Worm (Caenorhabditis elegans): ENCODE data around the gene sea-2.
A peak's percentile ranks its signal among the peaks of the same experiment; 100 is the strongest.

sea-2 gene

DNA sequence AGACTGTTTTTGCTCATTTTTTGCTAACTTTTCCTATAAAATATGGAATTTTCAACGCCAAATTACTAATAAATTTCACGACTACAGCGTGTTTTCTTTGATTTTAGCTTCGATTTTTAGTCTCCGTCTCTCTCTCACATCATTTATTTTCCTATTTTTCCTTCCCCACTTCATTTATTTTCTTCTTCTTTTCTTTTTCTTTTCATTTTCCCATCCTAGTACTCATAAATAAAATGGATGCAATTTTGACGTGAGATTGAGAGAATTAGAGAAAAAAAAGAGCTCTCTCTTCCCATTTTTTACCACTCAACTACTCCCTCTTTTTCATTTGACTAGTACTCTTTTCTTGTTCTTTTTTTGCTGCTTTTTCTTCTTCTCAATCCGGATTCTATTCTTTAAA, 10.1 kb downstream of the sea-2 start (continued):
- TF ChIP-seq egl-43 (GFP tag; IDR thresholded peaks at IDR 0.05): no peak
- TF ChIP-seq mdl-1 (tag; optimal IDR thresholded peaks at IDR 0.05): peak in 1 of 2 experiments; percentile 7
- TF ChIP-seq rbr-2 (tag; optimal IDR thresholded peaks at IDR 0.05): no peak
- TF ChIP-seq lim-7 (GFP tag; IDR thresholded peaks at IDR 0.05): no peak
- TF ChIP-seq D1046.2 (GFP tag; IDR thresholded peaks at IDR 0.05): no peak
- TF ChIP-seq dmd-8 (GFP tag; IDR thresholded peaks at IDR 0.05): no peak
- no peak for TF ChIP-seq ceh-28 (tag; optimal IDR thresholded peaks at IDR 0.05)
- TF ChIP-seq dpl-1 (GFP tag; optimal IDR thresholded peaks at IDR 0.05): no peak
- no peak for TF ChIP-seq F10B5.3 (tag; optimal IDR thresholded peaks at IDR 0.05)
- TF ChIP-seq sdz-12 (GFP tag; optimal IDR thresholded peaks at IDR 0.05): no peak
- TF ChIP-seq unc-62 (GFP tag; optimal IDR thresholded peaks at IDR 0.05 in 1 of 2): peak in 1 of 2 experiments; percentile 90
- TF ChIP-seq unc-62 (tag; optimal IDR thresholded peaks at IDR 0.05): no peak
- TF ChIP-seq dmd-9 (GFP tag; IDR thresholded peaks at IDR 0.05): no peak
- TF ChIP-seq T26A8.4 (GFP tag; IDR thresholded peaks at IDR 0.05): no peak
- TF ChIP-seq fkh-10 (GFP tag; optimal IDR thresholded peaks at IDR 0.05): peak; percentile 82
- no peak for TF ChIP-seq ceh-20 (GFP tag; IDR thresholded peaks at IDR 0.05)
- TF ChIP-seq T20F7.1 (GFP tag; optimal IDR thresholded peaks at IDR 0.05): no peak
- peak in 1 of 2 experiments; percentile 55 for TF ChIP-seq lsy-2 (tag; optimal IDR thresholded peaks at IDR 0.05)
- no peak for TF ChIP-seq zfp-2 (tag; optimal IDR thresholded peaks at IDR 0.05)
- TF ChIP-seq ceh-32 (tag; optimal IDR thresholded peaks at IDR 0.05; ENCODE audit: poor library complexity): no peak
- TF ChIP-seq lin-38 (GFP tag; IDR thresholded peaks at IDR 0.05): no peak
- 0 out of 2 replicates have a peak, but pooled peaks have one; percentile 37 for TF ChIP-seq ctbp-1 (GFP tag; IDR thresholded peaks at IDR 0.05)
- TF ChIP-seq egl-27 (tag; optimal IDR thresholded peaks at IDR 0.05): no peak
- TF ChIP-seq nhr-10 (tag; optimal IDR thresholded peaks at IDR 0.05): no peak
- no peak for TF ChIP-seq tra-1 (GFP tag; IDR thresholded peaks at IDR 0.05)
- TF ChIP-seq daf-19 (GFP tag; conservative IDR thresholded peaks at IDR 0.05): no peak
- no peak for TF ChIP-seq F37D6.2 (tag; optimal IDR thresholded peaks at IDR 0.05)
- no peak for TF ChIP-seq nhr-48 (tag; optimal IDR thresholded peaks at IDR 0.05)
- TF ChIP-seq F26F4.8 (GFP tag; conservative IDR thresholded peaks at IDR 0.05): no peak
- TF ChIP-seq dve-1 (tag; optimal IDR thresholded peaks at IDR 0.05; ENCODE audit: insufficient read depth): no peak
- TF ChIP-seq nhr-6 (tag; optimal IDR thresholded peaks at IDR 0.05): no peak
- TF ChIP-seq lin-13 (GFP tag; optimal IDR thresholded peaks at IDR 0.05): no peak
- TF ChIP-seq mes-2 (tag; optimal IDR thresholded peaks at IDR 0.05; ENCODE audit: poor library complexity, severe bottlenecking): no peak
- TF ChIP-seq dmd-6 (GFP tag; IDR thresholded peaks at IDR 0.05): no peak
- no peak for TF ChIP-seq mxl-3 (GFP tag; optimal IDR thresholded peaks at IDR 0.05)
- TF ChIP-seq unc-130 (GFP tag; optimal IDR thresholded peaks at IDR 0.05): no peak
- no peak for TF ChIP-seq cey-2 (tag; optimal IDR thresholded peaks at IDR 0.05; ENCODE audit: borderline replicate concordance, insufficient read depth)
- no peak for TF ChIP-seq snpc-1.2 (GFP tag; IDR thresholded peaks at IDR 0.05)

ce11 chrII:3961256-3961655, 11.1 kb downstream of the sea-2 start:
- TF ChIP-seq set-16 (GFP tag; IDR thresholded peaks at IDR 0.05) (peak; percentile 23; the same call in 1 of the 2 replicates), mep-1 (tag; optimal IDR thresholded peaks at IDR 0.05) (peak; percentile 5), ceh-44 (GFP tag; IDR thresholded peaks at IDR 0.05) (no peak), hmg-1.1 (GFP tag; IDR thresholded peaks at IDR 0.05) (0 out of 2 replicates have a peak, but pooled peaks have one; percentile 30)

Data from whole organism, L4 larva.